Fruit fly (Drosophila melanogaster) whole organism: Measurements from ENCODE around the gene Ns1.

Experiments
- CG8478 ChIP-seq: fragments of >200 bp; optimal IDR thresholded peaks from 2 replicates; lab custom pipeline; 2018; ENCODE audit warnings: inconsistent platforms
- Dll ChIP-seq: fragments of >200 bp; optimal IDR thresholded peaks from 2 replicates; lab custom pipeline; 2017
- EcR ChIP-seq, 2 experiments: fragments of >200 bp; optimal IDR thresholded peaks; 2 replicates each; lab custom pipeline; 2017; ENCODE audit warnings: missing biosample characterization in 2 of 2, missing genetic modification characterization in 2 of 2, missing genetic modification reagents in 2 of 2
- pan ChIP-seq: fragments of >200 bp; optimal IDR thresholded peaks from 2 replicates; lab custom pipeline; 2017
- psq ChIP-seq: fragments of >200 bp; optimal IDR thresholded peaks from 2 replicates; lab custom pipeline; 2017
- usp ChIP-seq: fragments of >200 bp; optimal IDR thresholded peaks from 2 replicates; lab custom pipeline; 2017; ENCODE audit warnings: missing biosample characterization, missing genetic modification characterization, mixed read lengths

Gene Ns1

DNA sequence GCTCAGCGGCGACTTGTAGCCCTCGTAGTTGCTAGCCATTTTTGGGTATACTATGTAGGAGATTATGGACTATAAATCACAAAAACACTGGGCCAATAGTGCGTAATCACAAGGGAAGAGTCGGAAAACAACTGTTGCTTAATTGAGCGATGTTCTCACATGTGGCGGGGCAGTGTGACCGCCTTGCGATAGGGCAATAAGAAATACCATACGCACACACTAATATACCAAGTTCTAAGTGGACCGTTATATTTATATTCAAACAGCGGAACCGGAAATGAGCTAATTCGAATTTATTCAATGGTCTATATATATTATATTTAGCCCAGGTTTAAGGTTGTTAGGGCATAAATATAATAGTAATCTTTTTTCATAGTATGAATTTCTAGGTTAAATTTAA is 51.5 kb downstream of the Ns1 start, which contains the start of gene Adsl:
TSS of gene Adsl (minus strand) at position 165 of the 400 bp plus-strand sequence.
- TF ChIP-seq EcR (GFP tag; optimal IDR thresholded peaks at IDR 0.05; lab: Kevin White, UChicago) (no peak), pan (lab: Kevin White, UChicago) (no peak), CG8478 (no peak), psq (lab: Kevin White, UChicago) (no peak), usp (GFP tag; lab: Kevin White, UChicago) (no peak), Dll (lab: Kevin White, UChicago) (no peak)
